Worm (Caenorhabditis elegans) whole organism, mixed stage, embryonic: ENCODE data around the gene C18H7.6.

Source experiments
- M03D4.4 ChIP-seq: sonication (generic microtip); optimal IDR thresholded peaks from 2 replicates; lab custom pipeline; 2017; ENCODE audit warnings: mild to moderate bottlenecking, missing genetic modification characterization, missing compliant biosample characterization
- bed-3 ChIP-seq: fragments of 200-800 bp; sonication (Bioruptor generic); optimal IDR thresholded peaks from 3 replicates; lab custom pipeline; 2018; ENCODE audit warnings: mild to moderate bottlenecking, missing genetic modification characterization, moderate library complexity, missing compliant biosample characterization
- blmp-1 ChIP-seq: fragments of 150-350 bp; optimal IDR thresholded peaks from 2 replicates; lab custom pipeline; 2014; ENCODE audit warnings: missing biosample characterization, missing genetic modification characterization
- ceh-39 ChIP-seq: fragments of 150-350 bp; optimal IDR thresholded peaks from 2 replicates; lab custom pipeline; 2014; ENCODE audit warnings: missing biosample characterization, missing genetic modification characterization
- ceh-43 ChIP-seq: fragments of 200-800 bp; sonication (Bioruptor generic); optimal IDR thresholded peaks from 2 replicates; lab custom pipeline; 2018; ENCODE audit warnings: mild to moderate bottlenecking, missing genetic modification characterization, moderate library complexity, missing compliant biosample characterization
- ceh-83 ChIP-seq: fragments of 200-800 bp; sonication (Bioruptor generic); optimal IDR thresholded peaks from 2 replicates; lab custom pipeline; 2018; ENCODE audit warnings: mild to moderate bottlenecking, missing genetic modification characterization, missing compliant biosample characterization
- ces-1 ChIP-seq: fragments of 150-350 bp; optimal IDR thresholded peaks from 2 replicates; lab custom pipeline; 2014; ENCODE audit warnings: missing biosample characterization, missing genetic modification reagents, missing genetic modification characterization
- cnd-1 ChIP-seq: fragments of 200-800 bp; sonication (Bioruptor generic); optimal IDR thresholded peaks from 2 replicates; lab custom pipeline; 2018; ENCODE audit warnings: mild to moderate bottlenecking, missing genetic modification characterization, missing compliant biosample characterization
- drap-1 ChIP-seq: fragments of 200-800 bp; sonication (Bioruptor generic); optimal IDR thresholded peaks from 3 replicates; lab custom pipeline; 2018; ENCODE audit warnings: mild to moderate bottlenecking, missing genetic modification characterization, missing compliant biosample characterization
- elt-1 ChIP-seq: sonication (generic microtip); optimal IDR thresholded peaks from 2 replicates; lab custom pipeline; 2017; ENCODE audit warnings: missing genetic modification characterization, mild to moderate bottlenecking, missing compliant biosample characterization, antibody characterized with exemption, moderate library complexity, borderline replicate concordance; ENCODE audit not compliant: insufficient read depth
- elt-3 ChIP-seq: fragments of 150-350 bp; optimal IDR thresholded peaks from 2 replicates; lab custom pipeline; 2014; ENCODE audit warnings: missing biosample characterization, missing genetic modification characterization
- flh-1 ChIP-seq: fragments of 200-800 bp; sonication (Bioruptor generic); optimal IDR thresholded peaks from 2 replicates; lab custom pipeline; 2018; ENCODE audit warnings: mild to moderate bottlenecking, missing genetic modification characterization, moderate library complexity, missing compliant biosample characterization
- ham-2 ChIP-seq: fragments of 200-800 bp; sonication (Bioruptor generic); optimal IDR thresholded peaks from 2 replicates; lab custom pipeline; 2018; ENCODE audit warnings: mild to moderate bottlenecking, missing genetic modification characterization, missing compliant biosample characterization
- hlh-1 ChIP-seq: fragments of 150-350 bp; optimal IDR thresholded peaks from 2 replicates; lab custom pipeline; 2014; ENCODE audit warnings: missing biosample characterization, missing genetic modification reagents, missing genetic modification characterization
- lin-13 ChIP-seq: fragments of 150-350 bp; optimal IDR thresholded peaks from 2 replicates; lab custom pipeline; 2014; ENCODE audit warnings: missing biosample characterization, missing genetic modification characterization
- lin-32 ChIP-seq: fragments of 200-800 bp; sonication (Bioruptor generic); optimal IDR thresholded peaks from 2 replicates; lab custom pipeline; 2018; ENCODE audit warnings: mild to moderate bottlenecking, missing genetic modification characterization, missing compliant biosample characterization
- lsy-2 ChIP-seq: fragments of 150-350 bp; optimal IDR thresholded peaks from 2 replicates; lab custom pipeline; 2014; ENCODE audit warnings: missing biosample characterization, missing genetic modification characterization
- mab-5 ChIP-seq: fragments of 150-350 bp; optimal IDR thresholded peaks from 2 replicates; lab custom pipeline; 2014; ENCODE audit warnings: missing biosample characterization, missing genetic modification characterization
- mep-1 ChIP-seq: fragments of 150-350 bp; optimal IDR thresholded peaks from 2 replicates; lab custom pipeline; 2017; ENCODE audit warnings: missing biosample characterization, missing genetic modification reagents, missing genetic modification characterization, inconsistent platforms
- mls-2 ChIP-seq: sonication (generic microtip); optimal IDR thresholded peaks from 2 replicates; lab custom pipeline; 2016; ENCODE audit warnings: mild to moderate bottlenecking, missing genetic modification characterization, moderate library complexity, missing compliant biosample characterization
- nhr-12 ChIP-seq: fragments of 150-350 bp; optimal IDR thresholded peaks from 2 replicates; lab custom pipeline; 2014; ENCODE audit warnings: missing biosample characterization, missing genetic modification characterization
- nhr-2 ChIP-seq: fragments of 150-350 bp; optimal IDR thresholded peaks from 2 replicates; lab custom pipeline; 2014; ENCODE audit warnings: missing biosample characterization, missing genetic modification characterization
- nhr-28 ChIP-seq: fragments of 150-350 bp; optimal IDR thresholded peaks from 2 replicates; lab custom pipeline; 2014; ENCODE audit warnings: missing biosample characterization, missing genetic modification characterization
- nhr-76 ChIP-seq: sonication (generic microtip); optimal IDR thresholded peaks from 2 replicates; lab custom pipeline; 2017; ENCODE audit warnings: missing biosample characterization, missing genetic modification characterization
- pha-4 ChIP-seq: fragments of 150-350 bp; optimal IDR thresholded peaks from 2 replicates; lab custom pipeline; 2018; ENCODE audit warnings: missing biosample characterization, missing genetic modification reagents, missing genetic modification characterization
- sem-2 ChIP-seq: fragments of 200-800 bp; sonication (Bioruptor generic); optimal IDR thresholded peaks from 2 replicates; lab custom pipeline; 2018; ENCODE audit warnings: mild to moderate bottlenecking, missing genetic modification characterization, missing compliant biosample characterization
- snpc-4 ChIP-seq: fragments of 150-350 bp; optimal IDR thresholded peaks from 2 replicates; lab custom pipeline; 2014; ENCODE audit warnings: missing biosample characterization, missing genetic modification characterization
- sptf-1 ChIP-seq: sonication (generic microtip); optimal IDR thresholded peaks from 2 replicates; lab custom pipeline; 2017; ENCODE audit warnings: mild to moderate bottlenecking, missing genetic modification characterization, moderate library complexity, missing compliant biosample characterization
- tbx-8 ChIP-seq: fragments of 200-800 bp; sonication (Bioruptor generic); optimal IDR thresholded peaks from 2 replicates; lab custom pipeline; 2018; ENCODE audit warnings: mild to moderate bottlenecking, missing genetic modification characterization, moderate library complexity, missing compliant biosample characterization
- unc-120 ChIP-seq: sonication (generic microtip); optimal IDR thresholded peaks from 2 replicates; lab custom pipeline; 2017; ENCODE audit warnings: missing genetic modification characterization, missing compliant biosample characterization; ENCODE audit not compliant: poor library complexity, severe bottlenecking
- unc-39 ChIP-seq: fragments of 150-350 bp; optimal IDR thresholded peaks from 2 replicates; lab custom pipeline; 2014; ENCODE audit warnings: missing biosample characterization, missing genetic modification characterization
- zip-8 ChIP-seq: fragments of 150-350 bp; optimal IDR thresholded peaks from 2 replicates; lab custom pipeline; 2014; ENCODE audit warnings: missing biosample characterization, missing genetic modification characterization
- ztf-11 ChIP-seq: fragments of 150-350 bp; optimal IDR thresholded peaks from 2 replicates; lab custom pipeline; 2014; ENCODE audit warnings: missing biosample characterization, missing genetic modification characterization

The C18H7.6 gene

DNA sequence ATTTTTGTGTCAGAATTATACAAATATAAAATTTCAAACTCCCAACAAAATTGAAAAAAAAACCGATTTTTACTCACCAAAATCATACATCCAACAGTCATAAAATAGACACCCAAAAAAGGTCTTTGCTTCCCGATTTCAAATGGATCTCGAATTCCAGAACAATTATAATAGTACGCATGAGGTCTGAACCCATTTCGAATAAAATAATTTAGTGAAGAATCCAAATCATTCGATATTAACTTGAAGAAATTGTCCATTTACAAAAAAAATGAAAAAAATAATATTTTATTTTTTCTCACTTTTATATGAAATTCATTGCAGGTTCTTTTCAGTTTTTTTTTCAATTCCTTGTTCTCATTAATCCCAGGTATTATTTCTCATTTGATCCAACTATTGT, 9.3 kb upstream of the C18H7.6 start, which contains the start of gene srt-59:
Gene srt-59, minus strand, starts transcription at position 101 of the 400 bp plus-strand sequence.
- TF ChIP-seq M03D4.4 (no peak), mls-2 (tag; lab: Kevin White, UChicago) (no peak), mep-1 (no peak), cnd-1 (tag; lab: Kevin White, UChicago) (no peak), bed-3 (no peak), sptf-1 (tag; lab: Kevin White, UChicago) (no peak), ceh-83 (GFP tag; lab: Kevin White, UChicago) (no peak), unc-120 (tag; lab: Kevin White, UChicago) (no peak), tbx-8 (GFP tag; lab: Kevin White, UChicago) (no peak), ceh-43 (GFP tag; lab: Kevin White, UChicago) (no peak), blmp-1 (tag; lab: Kevin White, UChicago) (no peak)

DNA sequence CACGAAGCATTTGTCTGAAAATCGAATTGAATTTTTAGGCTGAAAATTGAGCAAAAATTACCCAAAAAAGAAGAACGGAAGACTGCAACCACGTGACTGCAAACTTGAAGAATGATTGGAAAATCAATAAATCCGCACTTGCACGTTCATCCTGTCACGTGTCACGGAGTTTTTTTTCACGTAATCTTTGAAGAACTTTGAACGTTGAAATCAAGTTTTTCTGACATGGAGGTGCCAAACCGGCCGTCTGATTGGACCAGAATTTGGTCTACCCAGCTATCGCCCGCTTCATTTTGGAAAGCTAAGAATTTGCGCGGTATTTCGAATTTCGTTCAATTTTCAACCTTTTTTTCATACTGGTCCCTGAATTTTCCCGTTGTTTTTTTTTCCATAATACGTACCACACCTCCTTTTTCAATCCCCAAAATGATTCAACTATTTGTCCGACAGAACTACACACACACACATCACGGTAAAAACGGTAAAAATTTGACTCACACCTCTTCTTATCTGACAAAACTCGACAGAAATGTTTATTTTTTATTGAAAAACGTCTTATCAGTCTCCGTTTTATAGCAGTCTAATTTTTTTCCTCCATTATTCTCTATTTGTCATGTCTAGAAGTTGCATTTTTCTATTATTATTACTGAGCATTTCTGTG, 4.1 kb upstream of the C18H7.6 start, which contains the start of the genes C18H7.7 and C18H7.11:
Gene C18H7.7, minus strand, starts transcription at position 101 of the 661 bp plus-strand sequence.
Gene C18H7.11, plus strand, starts transcription at position 611 of the 661 bp plus-strand sequence.
- TF ChIP-seq drap-1 (GFP tag; lab: Kevin White, UChicago) = no peak
- TF ChIP-seq snpc-4 (tag; lab: Kevin White, UChicago) = no peak
- no peak for TF ChIP-seq tbx-8 (GFP tag; lab: Kevin White, UChicago)
- TF ChIP-seq ceh-43 (GFP tag; lab: Kevin White, UChicago) = no peak
- no peak for TF ChIP-seq elt-3
- no peak for TF ChIP-seq sptf-1 (tag; lab: Kevin White, UChicago)
- TF ChIP-seq sem-2 (GFP tag; lab: Kevin White, UChicago) = no peak
- no peak for TF ChIP-seq bed-3
- no peak for TF ChIP-seq ces-1 (GFP tag; lab: Kevin White, UChicago)
- TF ChIP-seq pha-4 = no peak

DNA sequence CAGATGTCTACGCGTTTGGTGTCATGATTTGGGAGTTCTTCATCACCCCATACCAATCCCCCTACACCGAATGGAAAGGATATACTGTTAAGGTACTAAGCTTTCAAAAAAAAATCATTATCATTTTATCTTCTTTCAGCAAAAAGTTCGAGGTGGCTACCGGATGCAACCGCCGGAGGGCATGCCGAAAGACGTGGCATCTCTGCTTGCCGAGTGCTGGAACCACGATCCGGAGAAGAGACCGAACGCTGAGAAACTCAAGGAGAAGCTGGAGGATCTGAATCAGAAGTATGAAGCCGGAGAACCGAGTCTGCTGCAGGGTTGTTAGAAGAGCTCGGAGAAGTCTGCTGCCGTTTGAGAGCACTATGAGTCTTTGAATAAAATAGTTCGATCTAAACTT, 2.6 kb upstream of the C18H7.6 start:
- no peak for TF ChIP-seq ces-1 (GFP tag; lab: Kevin White, UChicago)
- no peak for TF ChIP-seq bed-3
- no peak for TF ChIP-seq sptf-1 (tag; lab: Kevin White, UChicago)
- TF ChIP-seq elt-1 (tag; lab: Kevin White, UChicago) = no peak
- TF ChIP-seq flh-1 (GFP tag; lab: Kevin White, UChicago) = no peak
- no peak for TF ChIP-seq ceh-39 (tag; lab: Kevin White, UChicago)
- no peak for TF ChIP-seq drap-1 (GFP tag; lab: Kevin White, UChicago)
- TF ChIP-seq sem-2 (GFP tag; lab: Kevin White, UChicago) = no peak
- no peak for TF ChIP-seq mls-2 (tag; lab: Kevin White, UChicago)
- no peak for TF ChIP-seq nhr-2
- TF ChIP-seq cnd-1 (tag; lab: Kevin White, UChicago) = no peak
- no peak for TF ChIP-seq hlh-1 (tag; lab: Kevin White, UChicago)
- TF ChIP-seq mep-1 = no peak
- no peak for TF ChIP-seq ztf-11 (tag; lab: Kevin White, UChicago)
- no peak for TF ChIP-seq ceh-83 (GFP tag; lab: Kevin White, UChicago)
- no peak for TF ChIP-seq unc-120 (tag; lab: Kevin White, UChicago)
- no peak for TF ChIP-seq blmp-1 (tag; lab: Kevin White, UChicago)
- TF ChIP-seq nhr-76 (tag; lab: Kevin White, UChicago) = no peak
- TF ChIP-seq, all 35 proteins: peak for 0

DNA sequence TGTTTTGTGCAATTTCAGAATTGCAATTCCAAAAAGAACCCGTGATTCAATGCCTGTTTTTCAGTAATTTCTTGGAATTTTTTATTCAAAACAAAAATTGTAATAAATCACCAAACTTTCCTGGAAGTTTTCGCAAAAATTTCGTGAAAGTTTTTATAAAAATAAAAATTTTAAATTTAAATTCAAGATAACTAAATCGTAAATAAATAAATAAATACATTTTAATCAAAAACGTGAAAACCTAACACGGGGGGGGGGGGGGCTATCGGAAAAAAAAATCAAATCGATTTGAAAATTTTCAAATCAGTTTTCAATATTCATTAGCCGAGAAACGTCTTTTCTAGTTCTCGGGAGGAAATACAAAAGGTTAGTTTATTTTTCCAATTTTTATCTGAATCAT, 744 bp upstream of the C18H7.6 start, which contains the start of gene C18H7.4:
Gene C18H7.4, plus strand, starts transcription at position 301 of the 400 bp plus-strand sequence.
- TF ChIP-seq lin-32 (GFP tag; lab: Kevin White, UChicago) = no peak
- TF ChIP-seq ceh-43 (GFP tag; lab: Kevin White, UChicago) = no peak
- no peak for TF ChIP-seq mab-5 (tag; lab: Kevin White, UChicago)
- TF ChIP-seq lsy-2 = no peak
- no peak for TF ChIP-seq zip-8 (tag; lab: Kevin White, UChicago)
- no peak for TF ChIP-seq nhr-12
- no peak for TF ChIP-seq nhr-28 (tag; lab: Kevin White, UChicago)
- no peak for TF ChIP-seq sptf-1 (tag; lab: Kevin White, UChicago)
- TF ChIP-seq lin-13 = no peak
- no peak for TF ChIP-seq ham-2 (GFP tag; lab: Kevin White, UChicago)
- TF ChIP-seq cnd-1 (tag; lab: Kevin White, UChicago) = no peak
- TF ChIP-seq tbx-8 (GFP tag; lab: Kevin White, UChicago) = no peak
- TF ChIP-seq unc-39 (tag; lab: Kevin White, UChicago) = no peak
- TF ChIP-seq mep-1 = no peak
- TF ChIP-seq, all 35 proteins: peak for 0
